Worm (Caenorhabditis elegans) whole organism, L3 larva: ENCODE data around the gene par-4.

Experiments
- R02D3.7 ChIP-seq: fragments of 150-350 bp; optimal IDR thresholded peaks from 2 replicates; lab custom pipeline; 2014; ENCODE audit warnings: missing biosample characterization, missing genetic modification characterization
- aly-2 ChIP-seq: fragments of 150-350 bp; optimal IDR thresholded peaks from 2 replicates; lab custom pipeline; 2014; ENCODE audit warnings: missing biosample characterization, missing genetic modification characterization
- ceh-16 ChIP-seq: sonication (generic microtip); optimal IDR thresholded peaks from 2 replicates; lab custom pipeline; 2017; ENCODE audit warnings: missing biosample characterization, missing genetic modification characterization
- ceh-28 ChIP-seq: fragments of 150-350 bp; optimal IDR thresholded peaks from 2 replicates; lab custom pipeline; 2014; ENCODE audit warnings: missing biosample characterization, missing genetic modification reagents, missing genetic modification characterization
- ceh-82 ChIP-seq: fragments of 150-350 bp; optimal IDR thresholded peaks from 2 replicates; lab custom pipeline; 2014; ENCODE audit warnings: missing biosample characterization, missing genetic modification characterization
- ceh-9 ChIP-seq: sonication (generic microtip); optimal IDR thresholded peaks from 2 replicates; lab custom pipeline; 2018; ENCODE audit warnings: missing biosample characterization, missing genetic modification characterization
- daf-12 ChIP-seq: fragments of 150-350 bp; optimal IDR thresholded peaks from 2 replicates; lab custom pipeline; 2014; ENCODE audit warnings: missing biosample characterization, missing genetic modification reagents, missing genetic modification characterization
- egl-27 ChIP-seq: sonication (generic microtip); optimal IDR thresholded peaks from 4 replicates; lab custom pipeline; 2017; ENCODE audit warnings: missing biosample characterization, missing genetic modification reagents, missing genetic modification characterization
- egl-5 ChIP-seq: fragments of 150-350 bp; optimal IDR thresholded peaks from 2 replicates; lab custom pipeline; 2017; ENCODE audit warnings: missing biosample characterization, missing genetic modification reagents, missing genetic modification characterization, inconsistent platforms
- elt-2 ChIP-seq: sonication (generic microtip); optimal IDR thresholded peaks from 2 replicates; lab custom pipeline; 2016; ENCODE audit warnings: missing genetic modification reagents, mild to moderate bottlenecking, missing genetic modification characterization, missing compliant biosample characterization
- elt-3 ChIP-seq, 3 experiments: fragments of 150-350 bp in 1 of 3; sonication (generic microtip) in 2 of 3; optimal IDR thresholded peaks; 2 replicates in 2 of 3; 4 replicates in 1 of 3; lab custom pipeline; 2014 to 2017; ENCODE audit warnings: missing biosample characterization in 3 of 3, missing genetic modification characterization in 3 of 3
- eor-1 ChIP-seq, 2 experiments: fragments of 150-350 bp; optimal IDR thresholded peaks; 2 replicates each; lab custom pipeline; 2014 to 2018; ENCODE audit warnings: missing biosample characterization in 2 of 2, missing genetic modification characterization in 2 of 2
- jun-1 ChIP-seq: fragments of 150-350 bp; optimal IDR thresholded peaks from 2 replicates; lab custom pipeline; 2014; ENCODE audit warnings: missing biosample characterization, missing genetic modification reagents, missing genetic modification characterization
- lin-39 ChIP-seq: fragments of 150-350 bp; optimal IDR thresholded peaks from 2 replicates; lab custom pipeline; 2018; ENCODE audit warnings: missing biosample characterization, missing genetic modification reagents, missing genetic modification characterization
- mdl-1 ChIP-seq: fragments of 150-350 bp; optimal IDR thresholded peaks from 2 replicates; lab custom pipeline; 2014; ENCODE audit warnings: missing biosample characterization, missing genetic modification characterization
- mml-1 ChIP-seq: fragments of 150-350 bp; sonication (generic microtip); optimal IDR thresholded peaks from 3 replicates; lab custom pipeline; 2014; ENCODE audit warnings: missing biosample characterization, missing genetic modification characterization
- nfya-1 ChIP-seq: sonication (generic microtip); optimal IDR thresholded peaks from 2 replicates; lab custom pipeline; 2017; ENCODE audit warnings: missing genetic modification characterization, mild to moderate bottlenecking, missing compliant biosample characterization, antibody characterized with exemption, moderate library complexity; ENCODE audit not compliant: insufficient read depth
- nhr-12 ChIP-seq: fragments of 150-350 bp; optimal IDR thresholded peaks from 2 replicates; lab custom pipeline; 2014; ENCODE audit warnings: missing biosample characterization, missing genetic modification characterization
- nhr-23 ChIP-seq: fragments of 150-350 bp; optimal IDR thresholded peaks from 2 replicates; lab custom pipeline; 2014; ENCODE audit warnings: missing biosample characterization, missing genetic modification reagents, missing genetic modification characterization
- nhr-237 ChIP-seq: fragments of 150-350 bp; optimal IDR thresholded peaks from 2 replicates; lab custom pipeline; 2014; ENCODE audit warnings: missing biosample characterization, missing genetic modification characterization
- nhr-28 ChIP-seq: fragments of 150-350 bp; optimal IDR thresholded peaks from 2 replicates; lab custom pipeline; 2014; ENCODE audit warnings: missing biosample characterization, missing genetic modification characterization
- nhr-43 ChIP-seq: sonication (generic microtip); optimal IDR thresholded peaks from 2 replicates; lab custom pipeline; 2016; ENCODE audit warnings: mild to moderate bottlenecking, missing genetic modification characterization, missing compliant biosample characterization; ENCODE audit not compliant: poor library complexity, severe bottlenecking
- nhr-77 ChIP-seq: fragments of 150-350 bp; optimal IDR thresholded peaks from 2 replicates; lab custom pipeline; 2014; ENCODE audit warnings: missing biosample characterization, missing genetic modification characterization
- pha-4 ChIP-seq: fragments of 150-350 bp; optimal IDR thresholded peaks from 2 replicates; lab custom pipeline; 2014; ENCODE audit warnings: missing biosample characterization, missing genetic modification reagents, missing genetic modification characterization
- sea-2 ChIP-seq: fragments of 150-350 bp; sonication (generic microtip); optimal IDR thresholded peaks from 4 replicates; lab custom pipeline; 2014; ENCODE audit warnings: missing biosample characterization, missing genetic modification reagents, missing genetic modification characterization
- skn-1 ChIP-seq: fragments of 150-350 bp; optimal IDR thresholded peaks from 2 replicates; lab custom pipeline; 2014; ENCODE audit warnings: missing biosample characterization, missing genetic modification characterization
- snpc-4 ChIP-seq: fragments of 150-350 bp; optimal IDR thresholded peaks from 2 replicates; lab custom pipeline; 2014; ENCODE audit warnings: missing biosample characterization, missing genetic modification characterization
- tbx-2 ChIP-seq: sonication (generic microtip); optimal IDR thresholded peaks from 2 replicates; lab custom pipeline; 2016; ENCODE audit warnings: mild to moderate bottlenecking, missing genetic modification characterization, missing compliant biosample characterization
- unc-62 ChIP-seq: fragments of 150-350 bp; sonication (generic microtip); optimal IDR thresholded peaks from 4 replicates; lab custom pipeline; 2014; ENCODE audit warnings: missing biosample characterization, missing genetic modification reagents, missing genetic modification characterization
- zag-1 ChIP-seq: fragments of 150-350 bp; optimal IDR thresholded peaks from 2 replicates; lab custom pipeline; 2014; ENCODE audit warnings: missing biosample characterization, missing genetic modification characterization

The par-4 gene

DNA sequence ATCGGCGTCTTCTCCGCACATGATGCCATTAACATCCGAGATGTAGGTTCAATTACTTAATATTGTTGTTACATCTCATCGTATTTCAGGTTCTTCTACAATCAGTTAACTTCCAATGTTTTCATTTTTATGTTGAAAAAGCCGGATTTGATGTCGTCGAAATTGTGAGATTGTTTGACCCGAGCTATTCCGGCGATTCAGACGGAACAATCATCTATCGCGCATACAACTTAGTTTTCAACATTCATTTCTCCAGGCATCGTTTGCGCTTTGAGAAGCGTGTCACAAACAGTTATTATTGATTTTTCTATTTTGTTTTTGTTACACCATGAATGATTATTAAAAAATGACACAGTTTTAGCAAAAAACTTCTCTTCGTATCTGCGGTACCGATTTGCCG lies 30.1 kb downstream of the par-4 start:
- TF ChIP-seq nhr-43 (tag; lab: Kevin White, UChicago) (no peak), skn-1 (tag; lab: Kevin White, UChicago) (no peak), ceh-9 (no peak), snpc-4 (tag; lab: Kevin White, UChicago) (no peak), tbx-2 (tag; lab: Kevin White, UChicago) (no peak), unc-62 (no peak), lin-39 (tag; lab: Kevin White, UChicago) (no peak), jun-1 (tag; lab: Kevin White, UChicago) (no peak), zag-1 (no peak), elt-3 (tag; optimal IDR thresholded peaks at IDR 0.05; lab: Kevin White, UChicago) (no peak), nfya-1 (tag; lab: Kevin White, UChicago) (no peak), sea-2 (GFP tag; lab: Kevin White, UChicago) (no peak), eor-1 (tag; optimal IDR thresholded peaks at IDR 0.05; lab: Kevin White, UChicago) (no peak)
- TF ChIP-seq, all 47 proteins: peak for 0

DNA sequence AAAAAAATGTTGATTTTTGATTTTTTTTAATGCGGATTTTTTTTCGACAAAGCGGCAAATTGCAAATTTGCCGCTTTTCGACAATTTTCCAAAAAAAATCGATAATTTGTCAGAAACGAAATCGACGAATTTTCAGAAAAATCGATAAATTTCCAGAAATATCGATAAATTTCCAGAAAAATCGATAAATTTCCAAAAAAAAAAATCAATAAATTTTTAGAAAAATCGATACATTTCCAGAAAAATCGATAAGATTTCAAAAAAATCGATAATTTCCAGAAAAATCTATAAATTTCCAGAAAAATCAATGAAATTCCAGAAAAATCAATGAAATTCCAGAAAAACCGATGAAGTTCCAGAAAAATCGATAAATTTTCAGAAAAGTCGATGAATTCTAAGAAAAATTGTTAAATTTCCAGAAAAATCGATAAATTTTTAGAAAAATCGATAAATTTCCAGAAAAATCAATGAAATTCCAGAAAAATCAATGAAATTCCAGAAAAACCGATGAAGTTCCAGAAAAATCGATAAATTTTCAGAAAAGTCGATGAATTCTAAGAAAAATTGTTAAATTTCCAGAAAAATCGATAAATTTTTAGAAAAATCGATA lies 31.3 kb downstream of the par-4 start:
- TF ChIP-seq ceh-28, result peak; percentile 82

DNA sequence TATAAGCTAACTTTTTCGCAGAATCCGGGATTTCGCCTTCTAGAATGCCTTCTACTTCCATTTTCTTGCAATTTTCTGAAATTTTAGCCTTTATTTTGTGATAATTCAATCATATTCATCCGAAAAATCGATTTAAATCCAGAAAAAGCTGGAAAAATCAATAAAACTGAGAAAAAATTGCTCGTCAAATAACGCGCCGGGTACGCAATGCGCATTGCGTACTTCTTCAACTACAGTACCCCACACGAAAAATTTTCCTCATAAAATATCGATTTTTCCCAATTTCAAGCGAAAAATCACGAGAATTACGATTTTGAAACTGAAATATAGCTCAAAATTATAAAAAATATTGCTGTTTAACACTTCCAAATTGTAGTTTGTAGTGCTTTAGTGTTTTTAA lies 32.6 kb downstream of the par-4 start, which contains the start of gene Y37H2A.12:
Gene Y37H2A.12, minus strand, starts transcription at position 81 of the 400 bp plus-strand sequence.
- no peak for TF ChIP-seq mdl-1 (tag; lab: Kevin White, UChicago)
- TF ChIP-seq daf-12 (tag; lab: Kevin White, UChicago), result no peak
- no peak for TF ChIP-seq elt-3 (tag; optimal IDR thresholded peaks at IDR 0.05; lab: Kevin White, UChicago)
- no peak for TF ChIP-seq elt-2 (tag; lab: Kevin White, UChicago)
- TF ChIP-seq ceh-28, result peak; percentile 6
- no peak for TF ChIP-seq egl-27
- no peak for TF ChIP-seq ceh-82 (tag; lab: Kevin White, UChicago)

DNA sequence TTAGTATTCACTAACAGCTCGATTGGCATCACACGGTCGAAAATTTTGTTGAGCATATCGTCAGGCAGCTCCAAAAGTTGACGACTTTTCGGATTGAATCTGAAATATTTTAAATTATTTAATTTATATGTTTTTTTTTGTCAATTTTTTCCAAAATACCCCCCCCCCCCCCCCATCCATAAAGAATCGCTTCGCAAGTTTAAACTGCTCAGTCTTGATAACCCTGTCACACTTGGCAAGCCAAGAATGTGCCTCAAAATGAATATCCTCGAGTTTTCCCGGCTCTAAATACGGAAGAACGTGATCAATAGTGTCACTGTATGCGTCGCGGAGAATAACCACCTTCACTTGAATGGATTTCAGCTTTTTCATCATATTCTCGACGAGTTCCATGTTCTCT lies 34.7 kb downstream of the par-4 start, which contains the start of gene Y37H2A.18:
Gene Y37H2A.18, minus strand, starts transcription at position 101 of the 400 bp plus-strand sequence.
- TF ChIP-seq elt-3 (tag; optimal IDR thresholded peaks at IDR 0.05; lab: Kevin White, UChicago), result no peak
- TF ChIP-seq nhr-12 (tag; lab: Kevin White, UChicago), result no peak
- TF ChIP-seq, all 47 proteins: peak for 0

DNA sequence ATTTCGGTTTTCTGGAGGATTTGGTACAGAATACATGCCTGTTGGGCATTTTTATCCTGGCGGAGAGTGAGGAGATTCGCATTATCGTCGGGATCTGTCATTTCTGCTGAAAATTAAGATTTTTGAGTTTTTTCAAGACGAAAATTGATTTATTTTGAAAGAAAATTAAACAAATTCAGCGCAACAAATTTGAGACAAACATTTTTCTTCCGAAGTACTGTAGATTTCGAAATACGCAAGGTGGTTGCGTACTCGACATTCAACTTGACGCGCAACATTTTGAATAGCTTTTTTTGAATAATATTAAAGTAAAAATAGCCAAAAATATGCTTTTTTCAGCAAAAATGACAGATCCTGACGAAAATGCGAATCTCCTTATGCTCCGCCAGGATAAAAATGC lies 35.9 kb downstream of the par-4 start, which contains the start of gene Y37H2A.7:
Gene Y37H2A.7, minus strand, starts transcription at position 101 of the 400 bp plus-strand sequence.
- TF ChIP-seq aly-2, result no peak
- no peak for TF ChIP-seq nhr-23 (tag; lab: Kevin White, UChicago)
- no peak for TF ChIP-seq R02D3.7 (tag; lab: Kevin White, UChicago)
- no peak for TF ChIP-seq nhr-237 (tag; lab: Kevin White, UChicago)
- TF ChIP-seq unc-62, result no peak
- no peak for TF ChIP-seq mdl-1 (tag; lab: Kevin White, UChicago)
- TF ChIP-seq ceh-9, result no peak
- TF ChIP-seq ceh-16 (tag; lab: Kevin White, UChicago), result no peak
- TF ChIP-seq nhr-77 (tag; lab: Kevin White, UChicago), result no peak
- TF ChIP-seq skn-1 (tag; lab: Kevin White, UChicago), result no peak
- TF ChIP-seq tbx-2 (tag; lab: Kevin White, UChicago), result no peak
- no peak for TF ChIP-seq egl-5 (tag; lab: Kevin White, UChicago)
- no peak for TF ChIP-seq mml-1 (tag; lab: Kevin White, UChicago)
- TF ChIP-seq pha-4 (tag; lab: Kevin White, UChicago), result no peak
- TF ChIP-seq, all 47 proteins: peak for 0

DNA sequence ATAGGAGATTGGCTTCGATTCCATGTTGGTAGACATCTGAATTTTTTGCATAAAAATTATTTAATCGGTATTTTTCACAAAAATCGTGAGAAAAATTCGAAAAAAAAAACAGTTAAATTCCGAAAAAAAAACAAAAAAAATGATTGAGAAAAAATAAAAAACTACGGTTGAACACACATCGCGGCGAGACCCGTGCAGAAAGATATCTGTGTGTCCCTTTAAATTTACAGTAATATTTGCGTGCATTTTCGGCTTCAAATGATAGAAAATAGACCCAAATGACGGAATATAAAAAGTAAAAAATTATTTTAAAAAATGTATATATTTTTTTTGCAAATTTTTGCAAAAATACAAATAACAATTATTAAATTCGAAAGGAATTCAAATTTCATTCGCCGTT lies 39.2 kb downstream of the par-4 start:
- TF ChIP-seq zag-1, result no peak
- TF ChIP-seq aly-2, result no peak
- TF ChIP-seq nhr-28 (tag; lab: Kevin White, UChicago), result no peak
- TF ChIP-seq jun-1 (tag; lab: Kevin White, UChicago), result no peak
- TF ChIP-seq nhr-12 (tag; lab: Kevin White, UChicago), result no peak
- TF ChIP-seq nhr-43 (tag; lab: Kevin White, UChicago), result no peak
